Worm (Caenorhabditis elegans) whole organism, L1 larva: ENCODE measurements around the gene pqn-16.
A peak's percentile ranks its signal among the peaks of the same experiment; 100 is the strongest.

Experiments used
- C16A3.4 ChIP-seq: fragments of 150-350 bp; optimal IDR thresholded peaks from 2 replicates; lab custom pipeline; 2014; ENCODE audit warnings: missing biosample characterization, missing genetic modification characterization
- C34B4.2 ChIP-seq: sonication (generic microtip); optimal IDR thresholded peaks from 2 replicates; lab custom pipeline; 2017; ENCODE audit warnings: mild to moderate bottlenecking, missing genetic modification characterization, missing compliant biosample characterization
- aly-2 ChIP-seq: fragments of 150-350 bp; optimal IDR thresholded peaks from 2 replicates; lab custom pipeline; 2014; ENCODE audit warnings: missing biosample characterization, missing genetic modification characterization
- ceh-8 ChIP-seq: fragments of 200-800 bp; sonication (Bioruptor generic); optimal IDR thresholded peaks from 2 replicates; lab custom pipeline; 2018; ENCODE audit warnings: mild to moderate bottlenecking, missing genetic modification characterization, moderate library complexity, missing compliant biosample characterization
- efl-1 ChIP-seq, 4 experiments: fragments of 150-350 bp; optimal IDR thresholded peaks in 3 of 4; peaks in 1 of 4; 1 replicate in 1 of 4; 2 replicates in 3 of 4; lab custom pipeline; 2014; ENCODE audit warnings: missing biosample characterization in 2 of 4, missing genetic modification characterization in 2 of 4, missing genetic modification reagents in 2 of 4
- efl-3 ChIP-seq: fragments of 200-800 bp; sonication (Bioruptor generic); optimal IDR thresholded peaks from 2 replicates; lab custom pipeline; 2018; ENCODE audit warnings: mild to moderate bottlenecking, missing genetic modification characterization, missing compliant biosample characterization
- elt-2 ChIP-seq: sonication (generic microtip); optimal IDR thresholded peaks from 2 replicates; lab custom pipeline; 2016; ENCODE audit warnings: missing genetic modification characterization, mild to moderate bottlenecking, inconsistent platforms, missing compliant biosample characterization, missing genetic modification reagents
- elt-3 ChIP-seq, 6 experiments: fragments of 150-350 bp in 1 of 6; sonication (generic microtip); optimal IDR thresholded peaks; 2 replicates each; lab custom pipeline; 2017 to 2018; ENCODE audit warnings: missing biosample characterization in 6 of 6, missing genetic modification characterization in 6 of 6, inconsistent platforms in 1 of 6
- fkh-10 ChIP-seq: sonication (generic microtip); optimal IDR thresholded peaks from 2 replicates; lab custom pipeline; 2017; ENCODE audit warnings: missing biosample characterization, missing genetic modification reagents, missing genetic modification characterization
- fkh-8 ChIP-seq: sonication (generic microtip); optimal IDR thresholded peaks from 2 replicates; lab custom pipeline; 2016; ENCODE audit warnings: mild to moderate bottlenecking, missing genetic modification characterization, missing compliant biosample characterization
- irx-1 ChIP-seq: sonication (generic microtip); optimal IDR thresholded peaks from 2 replicates; lab custom pipeline; 2016; ENCODE audit warnings: missing genetic modification characterization, missing compliant biosample characterization
- lin-14 ChIP-seq: fragments of 200-800 bp; sonication (Bioruptor generic); optimal IDR thresholded peaks from 2 replicates; lab custom pipeline; 2018; ENCODE audit warnings: mild to moderate bottlenecking, missing genetic modification characterization, moderate library complexity, missing compliant biosample characterization
- lin-35 ChIP-seq, 2 experiments: fragments of 150-350 bp; optimal IDR thresholded peaks; 2 replicates each; lab custom pipeline; 2014; ENCODE audit warnings: missing biosample characterization in 2 of 2, missing genetic modification characterization in 2 of 2, missing genetic modification reagents in 2 of 2
- mab-9 ChIP-seq: fragments of 200-800 bp; sonication (Bioruptor generic); IDR thresholded peaks from 2 replicates; pipeline ENCODE4 v1.3.6; 2022; ENCODE audit warnings: missing genetic modification reagents, missing genetic modification characterization, missing compliant biosample characterization
- mdl-1 ChIP-seq, 2 experiments: fragments of 150-350 bp; optimal IDR thresholded peaks; 2 replicates each; lab custom pipeline; 2014 to 2017; ENCODE audit warnings: missing biosample characterization in 2 of 2, missing genetic modification characterization in 2 of 2, inconsistent platforms in 1 of 2
- mef-2 ChIP-seq: fragments of 150-350 bp; optimal IDR thresholded peaks from 2 replicates; lab custom pipeline; 2014; ENCODE audit warnings: missing biosample characterization, missing genetic modification characterization
- nhr-11 ChIP-seq: fragments of 150-350 bp; optimal IDR thresholded peaks from 2 replicates; lab custom pipeline; 2014; ENCODE audit warnings: missing biosample characterization, missing genetic modification characterization
- nhr-20 ChIP-seq: sonication (generic microtip); optimal IDR thresholded peaks from 2 replicates; lab custom pipeline; 2016; ENCODE audit warnings: mild to moderate bottlenecking, missing genetic modification characterization, missing compliant biosample characterization
- nhr-237 ChIP-seq: fragments of 150-350 bp; optimal IDR thresholded peaks from 2 replicates; lab custom pipeline; 2014; ENCODE audit warnings: missing biosample characterization, missing genetic modification characterization
- nhr-47 ChIP-seq: sonication (generic microtip); optimal IDR thresholded peaks from 2 replicates; lab custom pipeline; 2016; ENCODE audit warnings: mild to moderate bottlenecking, missing genetic modification characterization, moderate library complexity, missing compliant biosample characterization
- nhr-71 ChIP-seq: sonication (generic microtip); optimal IDR thresholded peaks from 2 replicates; lab custom pipeline; 2016; ENCODE audit warnings: mild to moderate bottlenecking, missing genetic modification characterization, moderate library complexity, missing compliant biosample characterization
- nhr-77 ChIP-seq: fragments of 150-350 bp; optimal IDR thresholded peaks from 2 replicates; lab custom pipeline; 2014; ENCODE audit warnings: missing biosample characterization, missing genetic modification characterization
- nhr-85 ChIP-seq: sonication (generic microtip); peaks from one replicate; lab custom pipeline; 2016; ENCODE audit warnings: missing genetic modification characterization, inconsistent platforms, missing compliant biosample characterization
- nhr-90 ChIP-seq: sonication (generic microtip); optimal IDR thresholded peaks from 2 replicates; lab custom pipeline; 2016; ENCODE audit warnings: mild to moderate bottlenecking, missing genetic modification characterization, missing compliant biosample characterization; ENCODE audit not compliant: poor library complexity
- snu-23 ChIP-seq: sonication (generic microtip); optimal IDR thresholded peaks from 2 replicates; lab custom pipeline; 2016; ENCODE audit warnings: missing genetic modification characterization, missing compliant biosample characterization
- sox-4 ChIP-seq: sonication (generic microtip); optimal IDR thresholded peaks from 2 replicates; lab custom pipeline; 2016; ENCODE audit warnings: missing genetic modification characterization, missing compliant biosample characterization
- tlp-1 ChIP-seq: fragments of 150-350 bp; optimal IDR thresholded peaks from 2 replicates; lab custom pipeline; 2014; ENCODE audit warnings: missing biosample characterization, missing genetic modification characterization
- unc-130 ChIP-seq: fragments of 150-350 bp; optimal IDR thresholded peaks from 2 replicates; lab custom pipeline; 2017; ENCODE audit warnings: missing biosample characterization, missing genetic modification characterization, inconsistent platforms
- unc-86 ChIP-seq: sonication (generic microtip); optimal IDR thresholded peaks from 2 replicates; lab custom pipeline; 2016; ENCODE audit warnings: missing genetic modification characterization, missing compliant biosample characterization

The pqn-16 gene

DNA sequence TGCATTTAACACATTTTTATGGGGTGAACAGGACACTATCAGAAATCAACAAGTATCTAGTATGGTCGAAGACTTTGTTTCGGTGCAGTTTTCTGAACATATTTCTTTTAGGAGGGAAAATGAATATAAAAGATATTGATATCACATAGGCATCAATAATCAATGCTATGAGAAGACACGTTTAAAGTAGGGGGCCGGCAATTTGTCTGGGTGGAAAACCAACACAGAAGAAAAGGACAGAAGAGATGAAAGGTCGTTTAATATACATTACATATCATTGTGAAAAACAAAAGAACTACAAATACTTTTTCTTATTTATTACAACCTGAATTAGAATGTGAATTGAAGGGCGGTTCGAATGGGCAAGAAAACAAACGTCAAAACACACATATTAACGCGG lies 21.6 kb upstream of the pqn-16 start:
- TF ChIP-seq nhr-20 = peak; percentile 7
- TF ChIP-seq nhr-85 = peak; percentile 78
- no peak for TF ChIP-seq mef-2 (tag; lab: Kevin White, UChicago)
- peak; percentile 4 for TF ChIP-seq snu-23 (GFP tag; lab: Kevin White, UChicago)
- TF ChIP-seq unc-130 (tag; lab: Kevin White, UChicago) = no peak
- peak; percentile 7 for TF ChIP-seq nhr-71 (tag; lab: Kevin White, UChicago)
- no peak for TF ChIP-seq C16A3.4 (tag; lab: Kevin White, UChicago)
- TF ChIP-seq, all 84 proteins: peak for 4

DNA sequence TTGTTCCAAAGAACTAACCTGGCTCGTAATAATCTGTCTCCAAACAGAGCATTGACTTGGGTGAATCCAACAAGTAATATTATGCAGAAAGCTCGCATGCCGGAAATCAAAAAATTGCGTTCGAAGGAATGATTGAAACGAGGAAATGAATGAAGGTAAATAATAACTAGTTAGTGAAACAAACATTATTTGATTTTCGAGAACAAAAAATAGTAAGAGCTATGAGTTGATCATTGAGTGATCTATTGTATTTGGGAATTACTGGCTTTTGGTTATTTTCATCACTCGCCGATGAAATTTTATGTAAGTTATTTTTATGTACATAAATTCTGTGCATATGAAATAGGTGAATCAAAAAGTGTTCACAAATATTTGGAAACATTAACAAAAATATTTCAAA lies 19.1 kb upstream of the pqn-16 start, which contains the start of gene B0222.5:
B0222.5 (minus strand) TSS at position 101 of the 400 bp plus-strand sequence.
- TF ChIP-seq mef-2 (tag; lab: Kevin White, UChicago) = no peak
- TF ChIP-seq nhr-11 = no peak
- no peak for TF ChIP-seq nhr-237 (tag; lab: Kevin White, UChicago)
- no peak for TF ChIP-seq irx-1 (tag; lab: Kevin White, UChicago)
- no peak for TF ChIP-seq unc-86 (tag; lab: Kevin White, UChicago)
- TF ChIP-seq elt-3 (tag; optimal IDR thresholded peaks at IDR 0.05; lab: Kevin White, UChicago) = no peak
- TF ChIP-seq elt-2 (tag; lab: Kevin White, UChicago) = no peak
- TF ChIP-seq C34B4.2 (tag; lab: Kevin White, UChicago) = no peak

ce11 chrV:9155616-9156015 lies 18.3 kb upstream of the pqn-16 start:
- TF ChIP-seq efl-1 (optimal IDR thresholded peaks at IDR 0.05; lab: Kevin White, UChicago) (no peak), efl-1 (GFP tag; optimal IDR thresholded peaks at IDR 0.05 in 1 of 2; lab: Kevin White, UChicago) (no peak), elt-3 (tag; optimal IDR thresholded peaks at IDR 0.05; lab: Kevin White, UChicago) (no peak), tlp-1 (no peak), efl-3 (no peak), nhr-77 (tag; lab: Kevin White, UChicago) (no peak), lin-35 (GFP tag; optimal IDR thresholded peaks at IDR 0.05; lab: Kevin White, UChicago) (no peak)

ce11 chrV:9156679-9157078 lies 17.2 kb upstream of the pqn-16 start, which contains the start of gene B0222.15:
TSS of gene B0222.15 (minus strand) at chrV:9156779.
- TF ChIP-seq mdl-1 (tag; optimal IDR thresholded peaks at IDR 0.05; lab: Kevin White, UChicago) (no peak), sox-4 (tag; lab: Kevin White, UChicago) (no peak), irx-1 (tag; lab: Kevin White, UChicago) (no peak)
- TF ChIP-seq, all 84 proteins: peak for 0

DNA sequence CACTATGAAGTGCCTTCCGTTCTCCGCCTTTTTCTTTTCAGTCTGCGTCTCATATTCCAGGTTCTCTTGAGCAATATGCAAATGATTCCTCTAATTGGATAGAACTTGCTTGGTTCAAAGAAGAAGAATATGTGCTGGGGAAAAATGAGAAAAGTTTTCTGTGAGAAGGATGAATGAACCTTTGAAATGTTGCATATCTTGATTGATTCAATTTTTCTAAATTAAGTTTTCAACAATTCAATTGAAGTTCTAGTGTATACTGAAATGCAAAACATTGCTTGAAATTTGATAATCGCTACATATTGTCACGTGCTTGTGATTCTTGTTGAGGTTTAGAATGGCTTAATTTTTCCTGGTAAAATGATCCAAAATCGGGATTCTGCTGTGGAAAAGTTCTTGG lies 16.3 kb upstream of the pqn-16 start:
- TF ChIP-seq mab-9 (GFP tag; lab: Robert Waterston, UW) (no peak), ceh-8 (GFP tag; lab: Kevin White, UChicago) (no peak), fkh-10 (GFP tag; lab: Kevin White, UChicago) (peak; percentile 96), lin-14 (GFP tag; lab: Kevin White, UChicago) (peak; percentile 39), nhr-47 (tag; lab: Kevin White, UChicago) (peak; percentile 41), fkh-8 (tag; lab: Kevin White, UChicago) (peak; percentile 24), nhr-71 (tag; lab: Kevin White, UChicago) (peak; percentile 36)

- TF ChIP-seq nhr-71 (tag; lab: Kevin White, UChicago) (peak; percentile 25), nhr-85 (peak; percentile 59), aly-2 (tag; lab: Kevin White, UChicago) (peak; percentile 60), nhr-90 (tag; lab: Kevin White, UChicago) (peak; percentile 7)
These were observed 14.7 kb upstream of the pqn-16 start for ce11 chrV:9159146-9159717.
